Worm (Caenorhabditis elegans): ENCODE results near the gene Y11D7A.3.
A peak's percentile ranks its signal among the peaks of the same experiment; 100 is the strongest.
"Not testable (repeated sequence)": the region's sequence is repeated elsewhere in the genome, so short reads cannot be mapped to it uniquely, and the experiment has no call there.

Gene Y11D7A.3

DNA sequence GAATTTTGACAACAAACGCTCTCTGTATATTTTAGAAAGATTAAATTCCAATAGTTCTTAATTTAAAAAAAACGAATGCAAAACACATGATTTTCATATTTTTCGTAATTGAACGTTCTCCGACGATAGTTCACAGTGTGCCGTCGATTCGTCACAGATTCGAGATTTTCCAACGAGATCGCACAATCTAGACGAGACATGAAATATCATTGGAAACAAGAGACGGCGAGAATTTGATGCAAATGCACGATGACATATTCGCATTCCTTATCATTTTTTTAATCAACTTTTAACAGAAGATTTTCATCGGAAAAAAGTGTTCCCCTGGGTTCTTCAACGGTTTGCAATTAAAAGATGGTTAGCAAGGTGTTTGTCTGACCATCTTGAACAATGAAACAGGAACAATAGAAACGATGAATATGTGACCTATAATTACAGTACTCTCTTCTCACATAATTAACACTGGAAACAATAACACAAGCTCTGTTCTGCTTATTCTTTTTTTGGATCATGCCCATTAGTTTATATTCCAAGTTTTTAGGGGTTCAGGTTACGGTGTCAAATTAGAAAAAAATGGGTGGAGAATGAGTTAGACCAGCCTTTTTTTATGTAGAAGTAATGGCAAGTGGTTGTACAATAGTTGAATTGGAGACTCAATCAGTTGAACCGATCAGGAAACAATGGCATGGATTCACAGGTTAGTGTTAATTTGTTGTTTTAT lies at the start of gene Y11D7A.3:
TSS of gene Y11D7A.3 (plus strand) at position 671 of the 721 bp plus-strand sequence.
- TF ChIP-seq med-1 (GFP tag; optimal IDR thresholded peaks at IDR 0.05; ENCODE audit: insufficient read depth) = no peak
- TF ChIP-seq flt-1 (GFP tag; IDR thresholded peaks at IDR 0.05) = no peak
- TF ChIP-seq tab-1 (GFP tag; IDR thresholded peaks at IDR 0.05) = no peak
- TF ChIP-seq cog-1 (tag; optimal IDR thresholded peaks at IDR 0.05) = no peak
- TF ChIP-seq ref-1 (GFP tag; conservative IDR thresholded peaks at IDR 0.05) = no peak
- TF ChIP-seq klf-2 (GFP tag; conservative IDR thresholded peaks at IDR 0.05) = no peak
- TF ChIP-seq ztf-29 (GFP tag; IDR thresholded peaks at IDR 0.05) = no peak
- TF ChIP-seq T22C8.4 (GFP tag; IDR thresholded peaks at IDR 0.05) = no peak
- no peak for TF ChIP-seq ztf-23 (GFP tag; IDR thresholded peaks at IDR 0.05)

DNA sequence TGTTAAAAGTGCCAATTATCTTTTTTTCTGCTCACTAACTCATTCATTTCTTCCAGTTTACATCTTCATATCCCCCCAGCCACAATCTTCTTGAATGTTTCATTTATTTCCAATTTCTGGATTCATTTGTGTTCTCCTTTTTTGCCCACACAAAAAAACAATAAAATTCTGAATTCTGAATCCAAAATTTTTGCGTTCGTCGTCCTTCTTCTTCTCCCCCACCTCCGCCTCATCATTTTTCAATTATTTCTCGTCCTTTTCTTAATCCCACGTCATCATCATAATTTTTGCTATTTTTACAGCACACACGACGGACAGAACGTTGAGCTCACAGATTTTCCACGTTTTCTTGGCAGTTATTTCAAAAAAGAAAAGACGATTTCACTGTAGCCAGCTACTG lies 48.3 kb upstream of the Y11D7A.3 start, which contains the start of gene C07C7.1:
TSS of gene C07C7.1 (plus strand) at position 301 of the 400 bp plus-strand sequence.
- TF ChIP-seq tab-1 (GFP tag; IDR thresholded peaks at IDR 0.05) (no peak), T22C8.4 (GFP tag; IDR thresholded peaks at IDR 0.05) (no peak), ref-1 (GFP tag; conservative IDR thresholded peaks at IDR 0.05) (no peak), flt-1 (GFP tag; IDR thresholded peaks at IDR 0.05) (no peak), ztf-23 (GFP tag; IDR thresholded peaks at IDR 0.05) (no peak), ztf-29 (GFP tag; IDR thresholded peaks at IDR 0.05) (no peak), cog-1 (tag; optimal IDR thresholded peaks at IDR 0.05) (no peak), klf-2 (GFP tag; conservative IDR thresholded peaks at IDR 0.05) (no peak), med-1 (GFP tag; optimal IDR thresholded peaks at IDR 0.05; ENCODE audit: insufficient read depth) (no peak)

DNA sequence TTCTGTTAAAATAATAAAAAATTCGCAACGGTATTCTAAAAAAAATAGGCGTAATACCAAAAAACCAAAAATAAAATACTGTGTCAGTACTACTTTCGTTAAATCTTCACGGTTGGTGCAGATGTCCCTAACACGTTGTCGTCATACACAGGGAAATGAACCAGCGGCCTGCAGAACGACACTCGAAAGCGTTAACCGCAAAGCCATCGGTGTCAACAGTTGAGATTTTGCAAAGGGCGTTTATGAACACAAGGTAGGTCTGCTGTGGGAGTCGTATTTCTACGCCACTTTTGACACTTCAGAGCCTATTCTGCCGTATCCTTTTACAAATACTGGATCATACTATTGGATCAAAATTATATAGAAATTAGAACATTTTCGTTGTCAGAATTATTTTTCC lies 41.7 kb upstream of the Y11D7A.3 start:
- TF ChIP-seq med-1 (GFP tag; optimal IDR thresholded peaks at IDR 0.05; ENCODE audit: insufficient read depth) (peak; percentile 80), T22C8.4 (GFP tag; IDR thresholded peaks at IDR 0.05) (peak; percentile 91), ref-1 (GFP tag; conservative IDR thresholded peaks at IDR 0.05) (peak; percentile 90), ztf-29 (GFP tag; IDR thresholded peaks at IDR 0.05) (peak; percentile 91), klf-2 (GFP tag; conservative IDR thresholded peaks at IDR 0.05) (peak; percentile 90), ztf-23 (GFP tag; IDR thresholded peaks at IDR 0.05) (peak; percentile 96), tab-1 (GFP tag; IDR thresholded peaks at IDR 0.05) (peak; percentile 96), flt-1 (GFP tag; IDR thresholded peaks at IDR 0.05) (peak; percentile 96), cog-1 (tag; optimal IDR thresholded peaks at IDR 0.05) (peak; percentile 94)

DNA sequence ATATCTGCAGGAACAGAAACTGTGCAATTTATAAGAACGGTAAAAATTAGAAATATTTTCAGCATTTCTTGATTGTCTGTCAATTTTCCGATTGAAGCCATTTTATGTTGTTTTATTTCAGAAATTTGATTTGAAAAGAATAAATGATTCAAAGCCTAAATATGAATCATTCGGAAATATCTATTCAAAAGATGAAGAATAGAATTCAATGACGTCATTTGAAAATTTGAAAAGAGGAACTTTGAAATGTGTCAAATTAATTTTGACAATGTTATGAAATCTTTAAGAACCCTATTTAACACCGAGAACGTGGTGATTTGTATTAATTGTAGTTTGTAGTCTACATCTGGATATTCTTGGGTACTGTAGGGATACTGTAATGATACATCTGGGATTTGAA lies 40.4 kb upstream of the Y11D7A.3 start, which contains the start of gene C46C2.5:
TSS of gene C46C2.5 (minus strand) at position 101 of the 400 bp plus-strand sequence.
- TF ChIP-seq flt-1 (GFP tag; IDR thresholded peaks at IDR 0.05) (no peak), ztf-29 (GFP tag; IDR thresholded peaks at IDR 0.05) (no peak), tab-1 (GFP tag; IDR thresholded peaks at IDR 0.05) (no peak), ref-1 (GFP tag; conservative IDR thresholded peaks at IDR 0.05) (no peak), T22C8.4 (GFP tag; IDR thresholded peaks at IDR 0.05) (no peak), ztf-23 (GFP tag; IDR thresholded peaks at IDR 0.05) (no peak), cog-1 (tag; optimal IDR thresholded peaks at IDR 0.05) (no peak), klf-2 (GFP tag; conservative IDR thresholded peaks at IDR 0.05) (no peak), med-1 (GFP tag; optimal IDR thresholded peaks at IDR 0.05; ENCODE audit: insufficient read depth) (no peak)

DNA sequence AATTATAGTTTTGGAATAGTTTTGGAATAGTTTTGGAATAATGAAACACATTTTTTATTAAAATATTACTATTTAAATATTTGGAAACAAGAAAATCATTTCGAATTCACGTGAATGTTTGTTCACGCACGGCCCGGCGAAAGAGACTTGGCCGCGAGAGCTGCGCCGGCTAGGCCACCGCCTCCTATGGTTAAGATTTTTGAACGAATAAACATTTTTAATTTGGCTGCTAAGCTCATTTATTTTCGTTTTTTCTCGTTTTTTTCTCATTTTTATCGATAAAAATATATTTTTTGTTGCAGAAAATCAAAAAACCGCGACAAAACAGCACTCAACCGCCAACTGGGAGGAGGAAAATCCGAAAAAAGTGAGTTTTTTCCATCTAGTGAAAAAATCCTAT lies 38.4 kb upstream of the Y11D7A.3 start, which contains the start of gene C46C2.7:
TSS of gene C46C2.7 (plus strand) at position 301 of the 400 bp plus-strand sequence.
- TF ChIP-seq tab-1 (GFP tag; IDR thresholded peaks at IDR 0.05); ref-1 (GFP tag; conservative IDR thresholded peaks at IDR 0.05); T22C8.4 (GFP tag; IDR thresholded peaks at IDR 0.05): not testable (repeated sequence)

DNA sequence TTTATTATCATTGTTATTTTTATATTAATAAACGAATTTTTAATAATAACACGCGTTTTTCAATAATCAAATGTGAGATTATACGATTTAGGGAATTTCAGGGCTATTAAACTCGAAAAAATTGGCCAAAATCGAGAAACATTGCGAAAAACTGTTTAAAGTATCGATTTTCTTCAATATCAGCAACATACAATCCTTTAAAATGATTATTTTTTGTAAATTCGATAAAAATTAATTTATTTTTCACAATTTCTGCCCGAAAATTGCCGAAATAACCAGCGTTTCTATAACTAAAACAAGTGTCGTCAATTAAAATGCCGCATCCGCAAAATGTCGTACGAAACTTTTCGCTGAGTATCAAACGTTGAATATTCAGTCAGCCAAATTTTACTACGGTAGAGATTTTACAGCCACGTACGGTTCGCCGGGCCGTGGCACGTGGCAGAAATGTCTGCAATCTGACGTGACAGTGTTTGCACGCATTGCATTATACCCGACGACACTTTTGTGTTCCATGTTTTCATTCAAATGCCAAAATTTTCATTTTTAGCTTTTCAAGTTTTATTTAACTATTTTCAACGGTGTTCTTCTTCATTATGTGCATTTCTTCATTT lies 36.8 kb upstream of the Y11D7A.3 start:
- TF ChIP-seq ref-1 (GFP tag; conservative IDR thresholded peaks at IDR 0.05) (peak; percentile 74), ztf-23 (GFP tag; IDR thresholded peaks at IDR 0.05) (peak; percentile 50; the same call in 1 of the 2 replicates)

DNA sequence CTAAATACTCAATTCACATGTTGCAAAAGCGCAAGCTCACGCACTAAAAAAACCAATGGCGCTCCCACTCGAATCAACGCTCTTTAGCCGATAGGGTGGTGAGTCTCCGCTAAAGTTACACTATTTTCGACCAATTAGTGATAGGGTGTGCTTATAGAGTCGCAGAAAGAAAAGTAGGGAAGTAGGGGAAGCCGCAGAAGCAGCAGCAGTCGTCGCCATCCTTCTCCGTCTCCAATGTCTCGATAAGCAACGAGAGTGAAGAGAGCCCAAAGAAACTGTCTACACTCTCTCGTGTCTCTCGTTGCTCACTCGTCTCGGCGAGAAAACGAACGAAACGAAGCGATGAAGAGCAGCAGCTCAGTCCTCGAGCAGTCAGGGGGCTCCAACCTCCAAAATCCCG lies 36.1 kb upstream of the Y11D7A.3 start:
- TF ChIP-seq ztf-29 (GFP tag; IDR thresholded peaks at IDR 0.05) = peak; percentile 91
- 0 out of 2 replicates have a peak, but pooled peaks have one; percentile 34 for TF ChIP-seq klf-2 (GFP tag; conservative IDR thresholded peaks at IDR 0.05)
- TF ChIP-seq ztf-23 (GFP tag; IDR thresholded peaks at IDR 0.05) = no peak

DNA sequence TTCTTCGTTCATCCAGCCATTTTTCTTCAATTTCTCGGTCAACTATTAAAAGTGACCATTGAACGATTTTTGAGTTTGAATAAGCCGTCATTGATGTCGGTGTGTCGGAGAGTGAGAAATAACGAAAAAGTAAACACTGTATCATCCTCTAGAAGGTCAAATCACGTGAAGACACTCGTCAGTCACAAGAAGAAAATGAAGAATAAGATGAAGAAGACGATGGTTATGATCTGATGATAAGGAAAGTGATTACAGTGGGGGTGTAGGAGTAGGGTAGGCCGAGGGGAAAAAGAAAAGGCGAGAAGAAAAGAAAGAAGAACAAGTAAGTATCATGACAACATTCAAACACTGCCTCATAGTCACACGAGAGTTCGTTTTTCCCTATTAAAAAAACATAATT lies 34.8 kb upstream of the Y11D7A.3 start:
- no peak for TF ChIP-seq flt-1 (GFP tag; IDR thresholded peaks at IDR 0.05)
- TF ChIP-seq med-1 (GFP tag; optimal IDR thresholded peaks at IDR 0.05; ENCODE audit: insufficient read depth) = no peak
- TF ChIP-seq klf-2 (GFP tag; conservative IDR thresholded peaks at IDR 0.05) = no peak
- no peak for TF ChIP-seq ztf-23 (GFP tag; IDR thresholded peaks at IDR 0.05)
- TF ChIP-seq T22C8.4 (GFP tag; IDR thresholded peaks at IDR 0.05) = no peak
- TF ChIP-seq cog-1 (tag; optimal IDR thresholded peaks at IDR 0.05) = no peak

DNA sequence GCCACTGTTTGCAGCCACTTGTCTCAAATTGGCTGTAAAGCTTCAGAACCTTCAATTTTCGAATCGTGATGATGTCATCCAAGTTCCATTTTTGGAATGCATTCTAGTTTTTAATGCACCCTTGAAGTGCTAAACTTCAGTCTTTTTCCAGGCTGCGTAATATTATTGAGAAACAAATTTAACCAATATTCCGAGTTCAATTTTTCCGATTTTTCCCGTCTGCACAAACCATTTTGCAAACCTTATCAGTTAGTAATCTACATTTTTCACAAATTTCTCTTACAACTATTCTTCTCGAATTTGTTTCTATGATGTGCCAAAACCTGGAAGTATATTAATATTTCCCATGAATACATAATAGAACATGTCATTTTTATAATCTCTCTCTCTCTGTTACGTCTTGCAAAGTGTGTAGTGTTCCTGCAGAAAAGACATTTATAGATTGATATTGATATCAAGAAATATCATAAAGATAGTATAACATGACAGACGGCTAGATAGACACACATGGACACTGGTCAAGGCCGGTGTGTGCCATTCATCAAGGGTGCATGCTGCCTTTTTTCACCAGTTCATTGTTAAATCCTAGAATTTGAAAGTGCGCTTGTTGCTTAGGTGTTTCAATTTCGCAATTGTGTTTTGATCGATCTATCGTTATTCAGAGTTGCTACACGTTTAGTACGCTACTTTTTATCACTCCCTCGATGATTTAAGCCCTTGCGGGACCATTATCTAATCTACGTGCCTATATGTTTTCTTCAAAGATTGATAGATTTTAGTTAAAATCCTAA lies 33.5 kb upstream of the Y11D7A.3 start:
- no peak for TF ChIP-seq T22C8.4 (GFP tag; IDR thresholded peaks at IDR 0.05)
- TF ChIP-seq flt-1 (GFP tag; IDR thresholded peaks at IDR 0.05) = no peak
- TF ChIP-seq ztf-23 (GFP tag; IDR thresholded peaks at IDR 0.05) = no peak
- TF ChIP-seq ztf-29 (GFP tag; IDR thresholded peaks at IDR 0.05) = no peak
- no peak for TF ChIP-seq ref-1 (GFP tag; conservative IDR thresholded peaks at IDR 0.05)
- TF ChIP-seq med-1 (GFP tag; optimal IDR thresholded peaks at IDR 0.05; ENCODE audit: insufficient read depth) = no peak
- no peak for TF ChIP-seq tab-1 (GFP tag; IDR thresholded peaks at IDR 0.05)
- TF ChIP-seq cog-1 (tag; optimal IDR thresholded peaks at IDR 0.05) = no peak
- TF ChIP-seq klf-2 (GFP tag; conservative IDR thresholded peaks at IDR 0.05) = no peak

Data from whole organism, midembryonic.